Fruit fly (Drosophila melanogaster) whole organism, wandering third instar larva: ENCODE data around the gene scramb1.

ENCODE experiments used
- CG32264 ChIP-seq: fragments of 200-800 bp; sonication (Bioruptor generic); optimal IDR thresholded peaks from 2 replicates; lab custom pipeline; 2016; ENCODE audit warnings: missing biosample characterization, missing genetic modification characterization
- CG9705 ChIP-seq: fragments of 200-800 bp; sonication (Bioruptor generic); optimal IDR thresholded peaks from 2 replicates; lab custom pipeline; 2018; ENCODE audit warnings: missing biosample characterization, mild to moderate bottlenecking, missing genetic modification characterization
- CrebA ChIP-seq: fragments of 200-800 bp; sonication (Bioruptor generic); optimal IDR thresholded peaks from 2 replicates; lab custom pipeline; 2016; ENCODE audit warnings: missing biosample characterization, mild to moderate bottlenecking, missing genetic modification characterization, borderline replicate concordance
- Dfd ChIP-seq: fragments of >200 bp; optimal IDR thresholded peaks from 2 replicates; lab custom pipeline; 2017; ENCODE audit warnings: missing biosample characterization, missing genetic modification characterization
- Jra ChIP-seq: sonication (Bioruptor generic); optimal IDR thresholded peaks from 2 replicates; lab custom pipeline; 2016; ENCODE audit warnings: missing biosample characterization, missing genetic modification characterization
- N ChIP-seq: fragments of >200 bp; optimal IDR thresholded peaks from 2 replicates; lab custom pipeline; 2018; ENCODE audit warnings: missing biosample characterization, missing external identifiers, missing genetic modification characterization
- OdsH ChIP-seq: fragments of 200-800 bp; sonication (Bioruptor generic); optimal IDR thresholded peaks from 2 replicates; lab custom pipeline; 2016; ENCODE audit warnings: missing biosample characterization, mild to moderate bottlenecking, missing genetic modification characterization
- Rel ChIP-seq, 2 experiments: fragments of 200-800 bp; sonication (Bioruptor generic) in 1 of 2; optimal IDR thresholded peaks; 2 replicates in 1 of 2; 3 replicates in 1 of 2; lab custom pipeline; 2016 to 2019; ENCODE audit warnings: mild to moderate bottlenecking in 2 of 2, missing biosample characterization in 2 of 2, missing genetic modification characterization in 2 of 2, moderate library complexity in 1 of 2
- Sp1 ChIP-seq: fragments of 200-800 bp; sonication (Bioruptor generic); optimal IDR thresholded peaks from 3 replicates; lab custom pipeline; 2019; ENCODE audit warnings: missing biosample characterization, mild to moderate bottlenecking, missing genetic modification characterization, moderate library complexity
- br ChIP-seq: fragments of 200-800 bp; sonication (Bioruptor generic); optimal IDR thresholded peaks from 2 replicates; lab custom pipeline; 2016; ENCODE audit warnings: missing biosample characterization, missing genetic modification characterization
- brk ChIP-seq: fragments of 200-800 bp; sonication (Bioruptor generic); optimal IDR thresholded peaks from 2 replicates; lab custom pipeline; 2016; ENCODE audit warnings: missing biosample characterization, mild to moderate bottlenecking, missing genetic modification characterization
- dl ChIP-seq, 2 experiments: fragments of 175-275, 200-275 bp in 1 of 2; fragments of 200-275 bp in 1 of 2; sonication (Bioruptor generic); optimal IDR thresholded peaks; lab custom pipeline; 2018; ENCODE audit warnings: mild to moderate bottlenecking in 2 of 2, missing biosample characterization in 2 of 2, missing genetic modification characterization in 2 of 2, moderate library complexity in 2 of 2; ENCODE audit not compliant: partially characterized antibody in 2 of 2, insufficient read depth in 1 of 2
- dmrt93B ChIP-seq: fragments of 200-800 bp; sonication (Bioruptor generic); optimal IDR thresholded peaks from 2 replicates; lab custom pipeline; 2018; ENCODE audit warnings: missing biosample characterization, mild to moderate bottlenecking, missing genetic modification characterization
- ey ChIP-seq: fragments of 200-800 bp; sonication (Bioruptor generic); optimal IDR thresholded peaks from 2 replicates; lab custom pipeline; 2016; ENCODE audit warnings: missing biosample characterization, missing genetic modification characterization
- fru ChIP-seq: fragments of 200-800 bp; sonication (Bioruptor generic); optimal IDR thresholded peaks from 3 replicates; lab custom pipeline; 2016; ENCODE audit warnings: missing biosample characterization, mild to moderate bottlenecking, missing genetic modification characterization
- h ChIP-seq: fragments of 200-800 bp; sonication (Bioruptor generic); optimal IDR thresholded peaks from 3 replicates; lab custom pipeline; 2016; ENCODE audit warnings: missing biosample characterization, mild to moderate bottlenecking, missing genetic modification characterization
- jim ChIP-seq: fragments of 175-275, 200-325 bp; sonication (Bioruptor generic); optimal IDR thresholded peaks from 2 replicates; lab custom pipeline; 2016; ENCODE audit warnings: missing biosample characterization, mild to moderate bottlenecking, missing genetic modification characterization
- lola ChIP-seq: fragments of >200 bp; optimal IDR thresholded peaks from 2 replicates; lab custom pipeline; 2017; ENCODE audit warnings: missing biosample characterization, missing genetic modification characterization
- pan ChIP-seq: fragments of >200 bp; optimal IDR thresholded peaks from 2 replicates; lab custom pipeline; 2017
- psq ChIP-seq: fragments of 200-800 bp; sonication (Bioruptor generic); optimal IDR thresholded peaks from 3 replicates; lab custom pipeline; 2017; ENCODE audit warnings: missing biosample characterization, mild to moderate bottlenecking, missing genetic modification characterization, moderate library complexity
- rgr ChIP-seq: fragments of 200-800 bp; sonication (Bioruptor generic); optimal IDR thresholded peaks from 3 replicates; lab custom pipeline; 2016; ENCODE audit warnings: missing biosample characterization, mild to moderate bottlenecking, missing genetic modification characterization
- sage ChIP-seq: fragments of 200-800 bp; sonication (Bioruptor generic); optimal IDR thresholded peaks from 2 replicates; lab custom pipeline; 2016; ENCODE audit warnings: missing biosample characterization, mild to moderate bottlenecking, missing genetic modification characterization
- sv ChIP-seq: fragments of 200-800 bp; sonication (Bioruptor generic); optimal IDR thresholded peaks from 3 replicates; lab custom pipeline; 2016; ENCODE audit warnings: missing biosample characterization, missing genetic modification characterization
- tai ChIP-seq: sonication (Bioruptor generic); optimal IDR thresholded peaks from 2 replicates; lab custom pipeline; 2016; ENCODE audit warnings: missing biosample characterization, missing genetic modification characterization
- usp ChIP-seq: fragments of >200 bp; optimal IDR thresholded peaks from 2 replicates; lab custom pipeline; 2017; ENCODE audit warnings: missing biosample characterization, missing genetic modification characterization
- woc ChIP-seq: sonication (Bioruptor generic); optimal IDR thresholded peaks from 2 replicates; lab custom pipeline; 2016; ENCODE audit warnings: missing biosample characterization, mild to moderate bottlenecking, missing genetic modification characterization

Gene scramb1

dm6 chr3L:10206226-10206968 lies 18.6 kb downstream of the scramb1 start:
- no peak for TF ChIP-seq brk
- TF ChIP-seq Rel (GFP tag; optimal IDR thresholded peaks at IDR 0.05; lab: Kevin White, UChicago): no peak
- no peak for TF ChIP-seq Rel (tag; optimal IDR thresholded peaks at IDR 0.05; lab: Kevin White, UChicago)
- TF ChIP-seq lola: no peak
- TF ChIP-seq dmrt93B (GFP tag; lab: Kevin White, UChicago): no peak
- TF ChIP-seq sv (GFP tag; lab: Kevin White, UChicago): no peak
- no peak for TF ChIP-seq ey

- TF ChIP-seq brk: no peak
- no peak for TF ChIP-seq br
- no peak for TF ChIP-seq OdsH
- TF ChIP-seq sage (GFP tag; lab: Kevin White, UChicago): no peak
These were observed 19.2 kb downstream of the scramb1 start for dm6 chr3L:10205823-10206222.

- no peak for TF ChIP-seq Jra (GFP tag; lab: Kevin White, UChicago)
- no peak for TF ChIP-seq lola
- no peak for TF ChIP-seq Dfd
- TF ChIP-seq N (GFP tag; lab: Kevin White, UChicago): no peak
- TF ChIP-seq ey: no peak
- no peak for TF ChIP-seq tai (GFP tag; lab: Kevin White, UChicago)
- no peak for TF ChIP-seq rgr (GFP tag; lab: Kevin White, UChicago)
- TF ChIP-seq, all 38 proteins: peak for 0
These were observed 20.4 kb downstream of the scramb1 start for dm6 chr3L:10204669-10205068.

dm6 chr3L:10201655-10202054 lies 23.4 kb downstream of the scramb1 start, which contains the start of gene ect:
Gene ect, minus strand, starts transcription at chr3L:10201837.
- no peak for TF ChIP-seq sv (GFP tag; lab: Kevin White, UChicago)
- TF ChIP-seq Rel (GFP tag; optimal IDR thresholded peaks at IDR 0.05; lab: Kevin White, UChicago): no peak
- TF ChIP-seq Rel (tag; optimal IDR thresholded peaks at IDR 0.05; lab: Kevin White, UChicago): no peak
- no peak for TF ChIP-seq CG9705
- TF ChIP-seq brk: no peak
- TF ChIP-seq CrebA (GFP tag; lab: Kevin White, UChicago): no peak

dm6 chr3L:10199644-10200043 lies 25.4 kb downstream of the scramb1 start:
- TF ChIP-seq dmrt93B (GFP tag; lab: Kevin White, UChicago) (no peak), Rel (GFP tag; optimal IDR thresholded peaks at IDR 0.05; lab: Kevin White, UChicago) (no peak), Rel (tag; optimal IDR thresholded peaks at IDR 0.05; lab: Kevin White, UChicago) (peak; percentile 23), ey (no peak), rgr (GFP tag; lab: Kevin White, UChicago) (no peak)

dm6 chr3L:10198571-10198970 lies 26.5 kb downstream of the scramb1 start:
- no peak for TF ChIP-seq woc (GFP tag; lab: Kevin White, UChicago)
- no peak for TF ChIP-seq CG9705
- TF ChIP-seq dmrt93B (GFP tag; lab: Kevin White, UChicago): no peak
- no peak for TF ChIP-seq dl (GFP tag; optimal IDR thresholded peaks at IDR 0.05; lab: Kevin White, UChicago; ENCODE audit: insufficient read depth in 1 of 2, partially characterized antibody in 2 of 2)
- no peak for TF ChIP-seq jim (GFP tag; lab: Kevin White, UChicago)
- no peak for TF ChIP-seq h
- TF ChIP-seq Dfd: no peak
- no peak for TF ChIP-seq lola
- TF ChIP-seq rgr (GFP tag; lab: Kevin White, UChicago): no peak

- no peak for TF ChIP-seq br
These were observed 27.7 kb downstream of the scramb1 start for dm6 chr3L:10197360-10197759.

dm6 chr3L:10189179-10189578 lies 35.9 kb downstream of the scramb1 start:
- TF ChIP-seq tai (GFP tag; lab: Kevin White, UChicago) (no peak), psq (no peak), N (GFP tag; lab: Kevin White, UChicago) (no peak), Dfd (no peak), jim (GFP tag; lab: Kevin White, UChicago) (no peak), Sp1 (no peak), brk (no peak), CG9705 (no peak), pan (no peak), CrebA (GFP tag; lab: Kevin White, UChicago) (no peak), woc (GFP tag; lab: Kevin White, UChicago) (no peak), usp (GFP tag; lab: Kevin White, UChicago) (no peak), fru (GFP tag; lab: Kevin White, UChicago) (no peak), sv (GFP tag; lab: Kevin White, UChicago) (no peak), lola (no peak), CG32264 (GFP tag; lab: Kevin White, UChicago) (no peak), ey (no peak), dl (GFP tag; optimal IDR thresholded peaks at IDR 0.05; lab: Kevin White, UChicago; ENCODE audit: insufficient read depth in 1 of 2, partially characterized antibody in 2 of 2) (no peak), rgr (GFP tag; lab: Kevin White, UChicago) (no peak)
